Worm (Caenorhabditis elegans) whole organism, L3 larva: ENCODE results near the gene sec-61.A.

Source experiments
- R02D3.7 ChIP-seq: fragments of 150-350 bp; optimal IDR thresholded peaks from 2 replicates; lab custom pipeline; 2014; ENCODE audit warnings: missing biosample characterization, missing genetic modification characterization
- ZK546.5 ChIP-seq: sonication (generic microtip); optimal IDR thresholded peaks from 2 replicates; lab custom pipeline; 2017; ENCODE audit warnings: missing biosample characterization, missing genetic modification characterization
- ceh-16 ChIP-seq: sonication (generic microtip); optimal IDR thresholded peaks from 2 replicates; lab custom pipeline; 2017; ENCODE audit warnings: missing biosample characterization, missing genetic modification characterization
- ceh-28 ChIP-seq: fragments of 150-350 bp; optimal IDR thresholded peaks from 2 replicates; lab custom pipeline; 2014; ENCODE audit warnings: missing biosample characterization, missing genetic modification reagents, missing genetic modification characterization
- ceh-82 ChIP-seq: fragments of 150-350 bp; optimal IDR thresholded peaks from 2 replicates; lab custom pipeline; 2014; ENCODE audit warnings: missing biosample characterization, missing genetic modification characterization
- ceh-9 ChIP-seq: sonication (generic microtip); optimal IDR thresholded peaks from 2 replicates; lab custom pipeline; 2018; ENCODE audit warnings: missing biosample characterization, missing genetic modification characterization
- daf-12 ChIP-seq: fragments of 150-350 bp; optimal IDR thresholded peaks from 2 replicates; lab custom pipeline; 2014; ENCODE audit warnings: missing biosample characterization, missing genetic modification reagents, missing genetic modification characterization
- egl-27 ChIP-seq: sonication (generic microtip); optimal IDR thresholded peaks from 4 replicates; lab custom pipeline; 2017; ENCODE audit warnings: missing biosample characterization, missing genetic modification reagents, missing genetic modification characterization
- egl-5 ChIP-seq: fragments of 150-350 bp; optimal IDR thresholded peaks from 2 replicates; lab custom pipeline; 2017; ENCODE audit warnings: missing biosample characterization, missing genetic modification reagents, missing genetic modification characterization, inconsistent platforms
- elt-2 ChIP-seq: sonication (generic microtip); optimal IDR thresholded peaks from 2 replicates; lab custom pipeline; 2016; ENCODE audit warnings: missing genetic modification reagents, mild to moderate bottlenecking, missing genetic modification characterization, missing compliant biosample characterization
- elt-3 ChIP-seq, 3 experiments: fragments of 150-350 bp in 1 of 3; sonication (generic microtip) in 2 of 3; optimal IDR thresholded peaks; 2 replicates in 2 of 3; 4 replicates in 1 of 3; lab custom pipeline; 2014 to 2017; ENCODE audit warnings: missing biosample characterization in 3 of 3, missing genetic modification characterization in 3 of 3
- fkh-10 ChIP-seq: sonication (generic microtip); optimal IDR thresholded peaks from 2 replicates; lab custom pipeline; 2017; ENCODE audit warnings: missing biosample characterization, missing genetic modification reagents, missing genetic modification characterization
- fos-1 ChIP-seq: fragments of 150-350 bp; optimal IDR thresholded peaks from 2 replicates; lab custom pipeline; 2014; ENCODE audit warnings: missing biosample characterization, missing genetic modification characterization
- hmg-11 ChIP-seq: sonication (generic microtip); optimal IDR thresholded peaks from 2 replicates; lab custom pipeline; 2016; ENCODE audit warnings: missing genetic modification characterization, missing compliant biosample characterization
- lin-15B ChIP-seq: fragments of 150-350 bp; optimal IDR thresholded peaks from 2 replicates; lab custom pipeline; 2014; ENCODE audit warnings: missing biosample characterization, missing genetic modification characterization
- lin-39 ChIP-seq: fragments of 150-350 bp; optimal IDR thresholded peaks from 2 replicates; lab custom pipeline; 2018; ENCODE audit warnings: missing biosample characterization, missing genetic modification reagents, missing genetic modification characterization
- lsy-12 ChIP-seq: sonication (generic microtip); optimal IDR thresholded peaks from 2 replicates; lab custom pipeline; 2016; ENCODE audit warnings: mild to moderate bottlenecking, missing genetic modification characterization, missing compliant biosample characterization
- mdl-1 ChIP-seq: fragments of 150-350 bp; optimal IDR thresholded peaks from 2 replicates; lab custom pipeline; 2014; ENCODE audit warnings: missing biosample characterization, missing genetic modification characterization
- nfya-1 ChIP-seq: sonication (generic microtip); optimal IDR thresholded peaks from 2 replicates; lab custom pipeline; 2017; ENCODE audit warnings: missing genetic modification characterization, mild to moderate bottlenecking, missing compliant biosample characterization, antibody characterized with exemption, moderate library complexity; ENCODE audit not compliant: insufficient read depth
- nhr-11 ChIP-seq: fragments of 150-350 bp; optimal IDR thresholded peaks from 2 replicates; lab custom pipeline; 2014; ENCODE audit warnings: missing biosample characterization, missing genetic modification characterization
- nhr-12 ChIP-seq: fragments of 150-350 bp; optimal IDR thresholded peaks from 2 replicates; lab custom pipeline; 2014; ENCODE audit warnings: missing biosample characterization, missing genetic modification characterization
- nhr-23 ChIP-seq: fragments of 150-350 bp; optimal IDR thresholded peaks from 2 replicates; lab custom pipeline; 2014; ENCODE audit warnings: missing biosample characterization, missing genetic modification reagents, missing genetic modification characterization
- nhr-25 ChIP-seq: sonication (generic microtip); optimal IDR thresholded peaks from 2 replicates; lab custom pipeline; 2017; ENCODE audit warnings: missing biosample characterization, missing genetic modification characterization
- nhr-28 ChIP-seq: fragments of 150-350 bp; optimal IDR thresholded peaks from 2 replicates; lab custom pipeline; 2014; ENCODE audit warnings: missing biosample characterization, missing genetic modification characterization
- nhr-67 ChIP-seq: fragments of 150-350 bp; optimal IDR thresholded peaks from 2 replicates; lab custom pipeline; 2014; ENCODE audit warnings: missing biosample characterization, missing genetic modification characterization
- pha-4 ChIP-seq: fragments of 150-350 bp; optimal IDR thresholded peaks from 2 replicates; lab custom pipeline; 2014; ENCODE audit warnings: missing biosample characterization, missing genetic modification reagents, missing genetic modification characterization
- pqm-1 ChIP-seq: fragments of 150-350 bp; optimal IDR thresholded peaks from 2 replicates; lab custom pipeline; 2017; ENCODE audit warnings: missing biosample characterization, missing genetic modification characterization, inconsistent platforms
- sea-2 ChIP-seq: fragments of 150-350 bp; sonication (generic microtip); optimal IDR thresholded peaks from 4 replicates; lab custom pipeline; 2014; ENCODE audit warnings: missing biosample characterization, missing genetic modification reagents, missing genetic modification characterization
- skn-1 ChIP-seq: fragments of 150-350 bp; optimal IDR thresholded peaks from 2 replicates; lab custom pipeline; 2014; ENCODE audit warnings: missing biosample characterization, missing genetic modification characterization
- snpc-4 ChIP-seq: fragments of 150-350 bp; optimal IDR thresholded peaks from 2 replicates; lab custom pipeline; 2014; ENCODE audit warnings: missing biosample characterization, missing genetic modification characterization
- unc-39 ChIP-seq: sonication (generic microtip); optimal IDR thresholded peaks from 4 replicates; lab custom pipeline; 2017; ENCODE audit warnings: missing biosample characterization, missing genetic modification characterization
- unc-62 ChIP-seq: fragments of 150-350 bp; sonication (generic microtip); optimal IDR thresholded peaks from 4 replicates; lab custom pipeline; 2014; ENCODE audit warnings: missing biosample characterization, missing genetic modification reagents, missing genetic modification characterization
- zag-1 ChIP-seq: fragments of 150-350 bp; optimal IDR thresholded peaks from 2 replicates; lab custom pipeline; 2014; ENCODE audit warnings: missing biosample characterization, missing genetic modification characterization
- ztf-11 ChIP-seq: fragments of 150-350 bp; optimal IDR thresholded peaks from 2 replicates; lab custom pipeline; 2014; ENCODE audit warnings: missing biosample characterization, missing genetic modification characterization
- ztf-4 ChIP-seq: fragments of 150-350 bp; optimal IDR thresholded peaks from 2 replicates; lab custom pipeline; 2014; ENCODE audit warnings: missing biosample characterization, missing genetic modification characterization

The sec-61.A gene

ce11 chrIV:14790579-14790978 lies 34.5 kb downstream of the sec-61.A start (continued):
- TF ChIP-seq snpc-4 (no peak), ztf-11 (no peak), pqm-1 (tag; lab: Kevin White, UChicago) (no peak), nhr-12 (tag; lab: Kevin White, UChicago) (no peak), skn-1 (no peak), zag-1 (tag; lab: Kevin White, UChicago) (no peak), ceh-16 (tag; lab: Kevin White, UChicago) (no peak), unc-39 (tag; lab: Kevin White, UChicago) (no peak), ceh-28 (tag; lab: Kevin White, UChicago) (peak; percentile 28), lin-39 (tag; lab: Kevin White, UChicago) (no peak), ceh-82 (no peak), elt-3 (tag; optimal IDR thresholded peaks at IDR 0.05; lab: Kevin White, UChicago) (no peak), lin-15B (tag; lab: Kevin White, UChicago) (no peak)

- TF ChIP-seq pqm-1 (tag; lab: Kevin White, UChicago) = peak; percentile 2
- peak; percentile 28 for TF ChIP-seq ceh-28 (tag; lab: Kevin White, UChicago)
- TF ChIP-seq sea-2 (GFP tag; lab: Kevin White, UChicago) = no peak
- no peak for TF ChIP-seq lsy-12 (tag; lab: Kevin White, UChicago)
- peak; percentile 76 for TF ChIP-seq pha-4 (tag; lab: Kevin White, UChicago)
- peak; percentile 42 for TF ChIP-seq lin-15B (tag; lab: Kevin White, UChicago)
- TF ChIP-seq snpc-4 = peak; percentile 42
- TF ChIP-seq nhr-23 (tag; lab: Kevin White, UChicago) = peak; percentile 34
- peak; percentile 81 for TF ChIP-seq nfya-1 (tag; lab: Kevin White, UChicago)
- no peak for TF ChIP-seq nhr-67
- peak; percentile 22 for TF ChIP-seq nhr-25
- TF ChIP-seq hmg-11 (tag; lab: Kevin White, UChicago) = peak; percentile 73
- peak; percentile 48 for TF ChIP-seq elt-2 (tag; lab: Kevin White, UChicago)
Measured at ce11 chrIV:14786374-14787136, 38.5 kb downstream of the sec-61.A start, which contains the start of gene melo-1. Gene melo-1 (plus strand): TSS chrIV:14787031.

- TF ChIP-seq nhr-28 (tag; lab: Kevin White, UChicago) = no peak
- no peak for TF ChIP-seq nhr-11 (tag; lab: Kevin White, UChicago)
- no peak for TF ChIP-seq egl-5 (tag; lab: Kevin White, UChicago)
- no peak for TF ChIP-seq ceh-28 (tag; lab: Kevin White, UChicago)
- no peak for TF ChIP-seq elt-2 (tag; lab: Kevin White, UChicago)
Measured at ce11 chrIV:14784481-14784880, 40.6 kb downstream of the sec-61.A start, which contains the start of gene nlp-56. Gene nlp-56 (minus strand): TSS chrIV:14784737.

ce11 chrIV:14782211-14782610 lies 42.9 kb downstream of the sec-61.A start, which contains the start of gene Y57G11C.1130:
Gene Y57G11C.1130 (plus strand): TSS chrIV:14782511.
- no peak for TF ChIP-seq fos-1
- TF ChIP-seq daf-12 (tag; lab: Kevin White, UChicago) = no peak
- TF ChIP-seq zag-1 (tag; lab: Kevin White, UChicago) = no peak
- no peak for TF ChIP-seq mdl-1
- no peak for TF ChIP-seq egl-27 (tag; lab: Kevin White, UChicago)
- no peak for TF ChIP-seq ZK546.5 (tag; lab: Kevin White, UChicago)
- no peak for TF ChIP-seq egl-5 (tag; lab: Kevin White, UChicago)
- TF ChIP-seq nhr-28 (tag; lab: Kevin White, UChicago) = no peak
- no peak for TF ChIP-seq lsy-12 (tag; lab: Kevin White, UChicago)
- no peak for TF ChIP-seq ceh-9 (tag; lab: Kevin White, UChicago)
- TF ChIP-seq, all 47 proteins: peak for 0

- no peak for TF ChIP-seq fkh-10 (GFP tag; lab: Kevin White, UChicago)
- TF ChIP-seq mdl-1 = no peak
- no peak for TF ChIP-seq lin-39 (tag; lab: Kevin White, UChicago)
- TF ChIP-seq unc-62 = no peak
- no peak for TF ChIP-seq snpc-4
- TF ChIP-seq ceh-28 (tag; lab: Kevin White, UChicago) = no peak
- no peak for TF ChIP-seq ztf-4
- no peak for TF ChIP-seq R02D3.7 (tag; lab: Kevin White, UChicago)
- TF ChIP-seq lin-15B (tag; lab: Kevin White, UChicago) = no peak
- TF ChIP-seq skn-1 = no peak
Measured at ce11 chrIV:14781537-14781936, 43.5 kb downstream of the sec-61.A start, which contains the start of gene Y57G11C.8. Gene Y57G11C.8 (plus strand): TSS chrIV:14781837.
